Worm (Caenorhabditis elegans): Measurements from ENCODE around the gene ugt-7.

DNA sequence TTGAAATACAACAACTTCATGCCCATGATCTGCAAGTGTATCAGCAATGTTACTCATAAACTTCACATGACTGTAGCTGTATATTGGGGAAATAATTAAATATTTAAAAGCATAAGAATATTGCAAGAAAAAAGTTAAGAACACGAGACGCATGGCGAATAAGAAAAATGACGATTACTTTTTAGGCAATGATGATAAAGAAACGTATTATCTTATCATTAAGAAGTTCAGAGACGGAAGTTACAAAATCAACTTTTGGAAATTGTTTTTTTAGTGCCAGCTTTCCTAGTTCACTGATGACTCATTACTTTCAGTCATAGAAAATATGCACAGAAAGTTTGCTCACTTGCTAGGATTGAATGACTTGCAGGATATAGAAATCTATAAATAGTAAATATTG is at the start of gene ugt-7:
- TF ChIP-seq ama-1 (optimal IDR thresholded peaks at IDR 0.05) (no peak), scrt-1 (GFP tag; IDR thresholded peaks at IDR 0.05) (no peak), flt-1 (GFP tag; IDR thresholded peaks at IDR 0.05) (no peak), ceh-13 (GFP tag; optimal IDR thresholded peaks at IDR 0.05) (no peak), tra-4 (tag; optimal IDR thresholded peaks at IDR 0.05) (no peak), aly-1 (tag; optimal IDR thresholded peaks at IDR 0.05) (no peak), sea-1 (GFP tag; conservative IDR thresholded peaks at IDR 0.05) (no peak), tbx-37 (GFP tag; conservative IDR thresholded peaks at IDR 0.05) (no peak), hnd-1 (tag; optimal IDR thresholded peaks at IDR 0.05) (no peak), tbx-11 (GFP tag; IDR thresholded peaks at IDR 0.05) (no peak), ceh-36 (tag; optimal IDR thresholded peaks at IDR 0.05) (no peak)
